Worm (Caenorhabditis elegans) whole organism, L4 larva: Measurements from ENCODE around the gene F09C6.3.
A peak's percentile ranks its signal among the peaks of the same experiment; 100 is the strongest.

Experiments used
- T26A8.4 ChIP-seq: fragments of 200-800 bp; sonication (Bioruptor generic); IDR thresholded peaks from 2 replicates; pipeline ENCODE4 v1.3.6; 2022; ENCODE audit warnings: missing genetic modification characterization, missing compliant biosample characterization
- aha-1 ChIP-seq: fragments of 150-350 bp; peaks from one replicate; lab custom pipeline; 2014; ENCODE audit warnings: missing biosample characterization, missing genetic modification characterization
- aly-2 ChIP-seq: sonication (generic microtip); optimal IDR thresholded peaks from 2 replicates; lab custom pipeline; 2018; ENCODE audit warnings: missing biosample characterization, missing genetic modification characterization
- ama-1 ChIP-seq: fragments of 150-350 bp; optimal IDR thresholded peaks from 2 replicates; lab custom pipeline; 2014; ENCODE audit warnings: inconsistent platforms, mixed read lengths
- ces-1 ChIP-seq: fragments of 150-350 bp; sonication (generic microtip); optimal IDR thresholded peaks from 4 replicates; lab custom pipeline; 2014; ENCODE audit warnings: missing biosample characterization, missing genetic modification reagents, missing genetic modification characterization
- daf-19 ChIP-seq: fragments of 200-800 bp; sonication (Bioruptor generic); conservative IDR thresholded peaks from 2 replicates; pipeline ENCODE4 v1.3.6; 2022; ENCODE audit warnings: missing genetic modification characterization, missing compliant biosample characterization
- dmd-9 ChIP-seq: fragments of 200-800 bp; sonication (Bioruptor generic); IDR thresholded peaks from 2 replicates; pipeline ENCODE4 v1.3.6; 2022; ENCODE audit warnings: missing genetic modification reagents, missing genetic modification characterization, missing compliant biosample characterization
- dpl-1 ChIP-seq: fragments of 150-350 bp; optimal IDR thresholded peaks from 2 replicates; lab custom pipeline; 2014; ENCODE audit warnings: missing biosample characterization, missing genetic modification reagents, missing genetic modification characterization
- fkh-10 ChIP-seq: fragments of 150-350 bp; optimal IDR thresholded peaks from 2 replicates; lab custom pipeline; 2014; ENCODE audit warnings: missing biosample characterization, missing genetic modification reagents, missing genetic modification characterization
- fos-1 ChIP-seq: fragments of 150-350 bp; optimal IDR thresholded peaks from 2 replicates; lab custom pipeline; 2014; ENCODE audit warnings: missing biosample characterization, missing genetic modification characterization
- lin-15B ChIP-seq: fragments of 150-350 bp; sonication (generic microtip); optimal IDR thresholded peaks from 3 replicates; lab custom pipeline; 2014; ENCODE audit warnings: missing biosample characterization, missing genetic modification characterization
- madf-5 ChIP-seq, 2 experiments: fragments of 200-800 bp; sonication (Bioruptor generic); IDR thresholded peaks; 2 replicates each; pipeline ENCODE4 v1.3.6; 2022; ENCODE audit warnings: missing compliant biosample characterization in 2 of 2, missing genetic modification characterization in 2 of 2
- unc-130 ChIP-seq: sonication (generic microtip); optimal IDR thresholded peaks from 2 replicates; lab custom pipeline; 2016; ENCODE audit warnings: missing genetic modification reagents, missing genetic modification characterization, missing compliant biosample characterization
- ztf-11 ChIP-seq: fragments of 150-350 bp; optimal IDR thresholded peaks from 2 replicates; lab custom pipeline; 2014; ENCODE audit warnings: missing biosample characterization, missing genetic modification characterization

DNA sequence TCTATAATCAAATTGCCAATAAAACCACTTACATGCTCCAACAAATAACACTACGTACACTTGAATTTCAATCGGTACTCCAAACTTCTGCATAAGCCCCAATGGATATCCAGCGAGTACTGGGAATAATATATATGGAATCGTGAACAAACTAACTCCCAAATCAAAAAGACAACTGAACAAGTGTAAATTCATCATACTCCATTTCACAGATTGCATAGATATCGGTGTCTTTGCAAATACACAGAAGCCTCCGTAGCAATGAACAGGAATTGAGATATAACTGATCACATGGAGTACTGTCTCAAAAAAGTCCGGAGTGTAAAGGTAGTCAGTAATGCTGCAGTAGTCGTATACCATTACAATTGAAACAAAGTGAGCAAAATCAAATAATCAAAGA, 50.6 kb downstream of the F09C6.3 start, which contains the start of gene srh-214:
- TF ChIP-seq lin-15B (tag; lab: Kevin White, UChicago) = no peak
- no peak for TF ChIP-seq aly-2 (tag; lab: Kevin White, UChicago)
- no peak for TF ChIP-seq T26A8.4 (GFP tag; lab: Robert Waterston, UW)
- TF ChIP-seq ama-1 (lab: Kevin White, UChicago) = no peak
- no peak for TF ChIP-seq ztf-11 (tag; lab: Kevin White, UChicago)
- peak; percentile 91 for TF ChIP-seq aha-1 (tag; lab: Kevin White, UChicago)
- TF ChIP-seq dpl-1 (GFP tag; lab: Kevin White, UChicago) = no peak
- TF ChIP-seq daf-19 (GFP tag; lab: Robert Waterston, UW) = no peak
- no peak for TF ChIP-seq dmd-9 (GFP tag; lab: Robert Waterston, UW)
- TF ChIP-seq unc-130 (GFP tag; lab: Kevin White, UChicago) = no peak
- no peak for TF ChIP-seq ces-1
- TF ChIP-seq fos-1 = no peak
- no peak for TF ChIP-seq fkh-10 (GFP tag; lab: Kevin White, UChicago)
- no peak for TF ChIP-seq madf-5 (GFP tag; IDR thresholded peaks at IDR 0.05; lab: Robert Waterston, UW)
